Fruit fly (Drosophila melanogaster) S2 (cell line): ENCODE results near the gene CG4955.

ENCODE experiments used
- CG8478 ChIP-seq: fragments of >200 bp; optimal IDR thresholded peaks from 2 replicates; lab custom pipeline; 2018
- CTCF ChIP-seq, 2 experiments: fragments of >200 bp; optimal IDR thresholded peaks; 2 replicates each; lab custom pipeline; 2018

Gene CG4955

dm6 chrX:17129733-17130466 is 48.7 kb downstream of the CG4955 start:
- TF ChIP-seq CG8478 (lab: Kevin White, UChicago) (no peak), CTCF (optimal IDR thresholded peaks at IDR 0.05; lab: Kevin White, UChicago) (no peak)

dm6 chrX:17132685-17133084 is 51.4 kb downstream of the CG4955 start:
- TF ChIP-seq CTCF (optimal IDR thresholded peaks at IDR 0.05; lab: Kevin White, UChicago) (no peak), CG8478 (lab: Kevin White, UChicago) (no peak)
